Worm (Caenorhabditis elegans): ENCODE data around the gene R13A1.10.

The R13A1.10 gene

DNA sequence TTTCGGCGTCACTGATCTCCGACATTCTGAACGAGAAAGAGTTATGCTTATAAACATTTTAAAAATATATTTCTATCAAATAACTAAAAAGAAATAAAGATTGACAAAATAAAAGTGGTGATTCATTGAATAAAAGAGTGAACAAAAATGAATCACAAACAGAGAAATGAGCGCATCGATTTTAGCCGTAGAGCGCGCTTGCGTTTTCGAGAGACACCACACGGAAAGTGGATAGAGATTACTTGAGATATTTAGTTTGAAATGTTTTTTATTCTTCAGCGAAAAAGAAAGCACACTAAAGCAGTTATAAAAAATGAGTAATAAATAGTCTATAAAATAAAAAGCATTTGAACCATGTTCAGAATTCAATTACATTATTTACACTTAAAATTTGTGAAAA, 3.2 kb upstream of the R13A1.10 start, which contains the start of gene cap-1 (continued):
- no peak for TF ChIP-seq nhr-111 (GFP tag; optimal IDR thresholded peaks at IDR 0.05)
- peak; percentile 45 for TF ChIP-seq hlh-11 (tag; optimal IDR thresholded peaks at IDR 0.05)
- TF ChIP-seq nhr-6 (tag; optimal IDR thresholded peaks at IDR 0.05), result peak; percentile 71
- no peak for TF ChIP-seq nhr-10 (tag; optimal IDR thresholded peaks at IDR 0.05)
- no peak for TF ChIP-seq zip-2 (tag; optimal IDR thresholded peaks at IDR 0.05)
- peak; percentile 58 for TF ChIP-seq dpl-1 (GFP tag; optimal IDR thresholded peaks at IDR 0.05)
- no peak for TF ChIP-seq unc-39 (tag; optimal IDR thresholded peaks at IDR 0.05)
- no peak for TF ChIP-seq attf-4 (tag; optimal IDR thresholded peaks at IDR 0.05)
- no peak for TF ChIP-seq egl-43 (GFP tag; IDR thresholded peaks at IDR 0.05)
- no peak for TF ChIP-seq ceh-32 (tag; optimal IDR thresholded peaks at IDR 0.05; ENCODE audit: poor library complexity)
- no peak for TF ChIP-seq unc-62 (GFP tag; optimal IDR thresholded peaks at IDR 0.05 in 1 of 2)
- TF ChIP-seq unc-62 (tag; optimal IDR thresholded peaks at IDR 0.05), result no peak
- TF ChIP-seq lin-1 (GFP tag; IDR thresholded peaks at IDR 0.05), result no peak
- no peak for TF ChIP-seq zfp-3 (GFP tag; conservative IDR thresholded peaks at IDR 0.05)
- TF ChIP-seq fos-1 (tag; optimal IDR thresholded peaks at IDR 0.05), result no peak
- TF ChIP-seq mxl-3 (GFP tag; optimal IDR thresholded peaks at IDR 0.05), result peak; percentile 59
- TF ChIP-seq ceh-82 (tag; optimal IDR thresholded peaks at IDR 0.05), result no peak
- peak; percentile 79 for TF ChIP-seq unc-130 (GFP tag; optimal IDR thresholded peaks at IDR 0.05)
- TF ChIP-seq T26A8.4 (GFP tag; IDR thresholded peaks at IDR 0.05), result no peak
- no peak for TF ChIP-seq daf-12 (tag; optimal IDR thresholded peaks at IDR 0.05)
- no peak for TF ChIP-seq spr-1 (tag; optimal IDR thresholded peaks at IDR 0.05)
- peak; percentile 88 for TF ChIP-seq mep-1 (tag; optimal IDR thresholded peaks at IDR 0.05)
- TF ChIP-seq set-16 (GFP tag; IDR thresholded peaks at IDR 0.05), result no peak
- TF ChIP-seq dve-1 (tag; optimal IDR thresholded peaks at IDR 0.05; ENCODE audit: insufficient read depth), result peak; percentile 86
- no peak for TF ChIP-seq nhr-76 (tag; optimal IDR thresholded peaks at IDR 0.05)
- no peak for TF ChIP-seq Y105C5A.15 (GFP tag; IDR thresholded peaks at IDR 0.05)
- peak; percentile 36 for TF ChIP-seq hlh-30 (tag; optimal IDR thresholded peaks at IDR 0.05; ENCODE audit: insufficient read depth)
- no peak for TF ChIP-seq mxl-2 (GFP tag; conservative IDR thresholded peaks at IDR 0.05)
- no peak for TF ChIP-seq duxl-1 (tag; optimal IDR thresholded peaks at IDR 0.05; ENCODE audit: poor library complexity)
- no peak for TF ChIP-seq aly-2 (tag; optimal IDR thresholded peaks at IDR 0.05)
- peak; percentile 96 for TF ChIP-seq lin-38 (GFP tag; IDR thresholded peaks at IDR 0.05)
- peak; percentile 43 for TF ChIP-seq ceh-28 (tag; optimal IDR thresholded peaks at IDR 0.05)
- peak; percentile 85 for TF ChIP-seq nhr-77 (tag; optimal IDR thresholded peaks at IDR 0.05)
- peak; percentile 78 for TF ChIP-seq ceh-44 (GFP tag; IDR thresholded peaks at IDR 0.05)
- peak; percentile 96 for TF ChIP-seq mes-2 (tag; optimal IDR thresholded peaks at IDR 0.05; ENCODE audit: poor library complexity, severe bottlenecking)
- TF ChIP-seq Y75B8A.6 (GFP tag; IDR thresholded peaks at IDR 0.05), result no peak
- no peak for TF ChIP-seq egl-27 (tag; optimal IDR thresholded peaks at IDR 0.05)
- TF ChIP-seq F37D6.2 (tag; optimal IDR thresholded peaks at IDR 0.05), result no peak
- TF ChIP-seq lin-29 (GFP tag; IDR thresholded peaks at IDR 0.05), result no peak
- no peak for TF ChIP-seq nhr-25 (tag; optimal IDR thresholded peaks at IDR 0.05; ENCODE audit: borderline replicate concordance, insufficient read depth)
- no peak for TF ChIP-seq F26F4.8 (GFP tag; conservative IDR thresholded peaks at IDR 0.05)
- no peak for TF ChIP-seq saeg-2 (GFP tag; IDR thresholded peaks at IDR 0.05)
- TF ChIP-seq ama-1 (optimal IDR thresholded peaks at IDR 0.05), result no peak
- TF ChIP-seq ztf-7 (tag; optimal IDR thresholded peaks at IDR 0.05), result no peak
- TF ChIP-seq R02D3.7 (tag; optimal IDR thresholded peaks at IDR 0.05), result no peak
- no peak for TF ChIP-seq mdl-1 (tag; optimal IDR thresholded peaks at IDR 0.05)
- no peak for TF ChIP-seq ceh-20 (GFP tag; IDR thresholded peaks at IDR 0.05)
- no peak for TF ChIP-seq zag-1 (tag; optimal IDR thresholded peaks at IDR 0.05)
- no peak for TF ChIP-seq daf-16 (GFP tag; optimal IDR thresholded peaks at IDR 0.05)
- TF ChIP-seq daf-16 (tag; optimal IDR thresholded peaks at IDR 0.05), result peak; percentile 42
- no peak for TF ChIP-seq spr-3 (GFP tag; optimal IDR thresholded peaks at IDR 0.05)
- TF ChIP-seq lin-39 (tag; optimal IDR thresholded peaks at IDR 0.05), result no peak
- no peak for TF ChIP-seq tag-97 (GFP tag; IDR thresholded peaks at IDR 0.05)
